Worm (Caenorhabditis elegans) whole organism, young adult: ENCODE data around the gene K08E4.3.
A peak's percentile ranks its signal among the peaks of the same experiment; 100 is the strongest.

Source experiments
- B0336.3 ChIP-seq: fragments of 200-800 bp; sonication (Bioruptor generic); IDR thresholded peaks from 2 replicates; pipeline ENCODE4 v1.3.6; 2022; ENCODE audit warnings: missing genetic modification characterization, missing compliant biosample characterization
- C06A6.2 ChIP-seq: fragments of 200-800 bp; sonication (Bioruptor generic); conservative IDR thresholded peaks from 2 replicates; pipeline ENCODE4 v1.3.6; 2022; ENCODE audit warnings: missing genetic modification characterization, missing compliant biosample characterization
- F39B2.1 ChIP-seq: fragments of 200-800 bp; sonication (Bioruptor generic); IDR thresholded peaks from 2 replicates; pipeline ENCODE4 v1.3.6; 2022; ENCODE audit warnings: missing genetic modification reagents, missing genetic modification characterization, missing compliant biosample characterization
- Y53G8AR.9 ChIP-seq: fragments of 200-800 bp; sonication (Bioruptor generic); conservative IDR thresholded peaks from 2 replicates; pipeline ENCODE4 v1.3.6; 2022; ENCODE audit warnings: missing genetic modification reagents, missing genetic modification characterization, missing compliant biosample characterization
- Y67H2A.10 ChIP-seq: fragments of 200-800 bp; sonication (Bioruptor generic); conservative IDR thresholded peaks from 2 replicates; pipeline ENCODE4 v1.3.6; 2022; ENCODE audit warnings: missing genetic modification reagents, missing genetic modification characterization, missing compliant biosample characterization
- akir-1 ChIP-seq: fragments of 200-800 bp; sonication (Bioruptor generic); optimal IDR thresholded peaks from 2 replicates; lab custom pipeline; 2018; ENCODE audit warnings: mild to moderate bottlenecking, missing genetic modification characterization, moderate library complexity, missing compliant biosample characterization
- ama-1 ChIP-seq, 3 experiments: fragments of 150-350 bp in 1 of 3; sonication (generic microtip) in 2 of 3; optimal IDR thresholded peaks; 2 replicates each; lab custom pipeline; 2014 to 2018; ENCODE audit warnings: missing biosample characterization in 2 of 3, missing genetic modification characterization in 2 of 3, missing genetic modification reagents in 2 of 3
- attf-5 ChIP-seq: fragments of 200-800 bp; sonication (Bioruptor generic); optimal IDR thresholded peaks from 2 replicates; lab custom pipeline; 2018; ENCODE audit warnings: mild to moderate bottlenecking, missing genetic modification characterization, missing compliant biosample characterization
- ceh-100 ChIP-seq: fragments of 200-800 bp; sonication (Bioruptor generic); IDR thresholded peaks from 2 replicates; pipeline ENCODE4 v1.3.6; 2022; ENCODE audit warnings: missing genetic modification reagents, missing genetic modification characterization, missing compliant biosample characterization
- ceh-79 ChIP-seq: sonication (generic microtip); optimal IDR thresholded peaks from 2 replicates; lab custom pipeline; 2017; ENCODE audit warnings: mild to moderate bottlenecking, missing genetic modification characterization, missing compliant biosample characterization
- die-1 ChIP-seq: sonication (generic microtip); optimal IDR thresholded peaks from 2 replicates; lab custom pipeline; 2016; ENCODE audit warnings: missing genotype, mild to moderate bottlenecking, missing genetic modification characterization, missing compliant biosample characterization
- dox-1 ChIP-seq: fragments of 200-800 bp; sonication (Bioruptor generic); IDR thresholded peaks from 2 replicates; pipeline ENCODE4 v1.3.6; 2022; ENCODE audit warnings: missing genetic modification reagents, missing genetic modification characterization, missing compliant biosample characterization
- dpl-1 ChIP-seq: fragments of 150-350 bp; optimal IDR thresholded peaks from 2 replicates; lab custom pipeline; 2014; ENCODE audit warnings: missing biosample characterization, missing genetic modification reagents, missing genetic modification characterization
- egl-44 ChIP-seq: fragments of 200-800 bp; sonication (Bioruptor generic); IDR thresholded peaks from 2 replicates; pipeline ENCODE4 v1.3.6; 2022; ENCODE audit warnings: missing genetic modification reagents, missing genetic modification characterization, missing compliant biosample characterization
- ekl-4 ChIP-seq: fragments of 200-800 bp; sonication (Bioruptor generic); IDR thresholded peaks from 2 replicates; pipeline ENCODE4 v1.3.6; 2022; ENCODE audit warnings: missing genetic modification reagents, missing genetic modification characterization, missing compliant biosample characterization
- gei-17 ChIP-seq: fragments of 200-800 bp; sonication (Bioruptor generic); optimal IDR thresholded peaks from 2 replicates; lab custom pipeline; 2018; ENCODE audit warnings: mild to moderate bottlenecking, missing genetic modification characterization, missing compliant biosample characterization
- hmg-20 ChIP-seq: fragments of 200-800 bp; sonication (Bioruptor generic); IDR thresholded peaks from 2 replicates; pipeline ENCODE4 v1.3.6; 2022; ENCODE audit warnings: missing genetic modification reagents, missing genetic modification characterization, missing compliant biosample characterization
- hrde-1 ChIP-seq: sonication (generic microtip); optimal IDR thresholded peaks from 2 replicates; lab custom pipeline; 2016; ENCODE audit warnings: missing genetic modification characterization, mild to moderate bottlenecking, missing compliant biosample characterization, moderate library complexity, missing genotype, missing genetic modification reagents, borderline replicate concordance
- hsf-1 ChIP-seq: fragments of 200-800 bp; sonication (Bioruptor generic); IDR thresholded peaks from 2 replicates; pipeline ENCODE4 v1.3.6; 2022; ENCODE audit warnings: missing genetic modification reagents, missing genetic modification characterization, missing compliant biosample characterization
- let-526 ChIP-seq: fragments of 200-800 bp; sonication (Bioruptor generic); IDR thresholded peaks from 2 replicates; pipeline ENCODE4 v1.3.6; 2022; ENCODE audit warnings: missing genetic modification reagents, missing genetic modification characterization, missing compliant biosample characterization
- let-607 ChIP-seq, 2 experiments: fragments of 200-800 bp in 1 of 2; sonication (Bioruptor generic) in 1 of 2; sonication (generic microtip) in 1 of 2; optimal IDR thresholded peaks; 2 replicates each; lab custom pipeline; 2016 to 2018; ENCODE audit warnings: mild to moderate bottlenecking in 2 of 2, missing compliant biosample characterization in 2 of 2, missing genetic modification characterization in 2 of 2, moderate library complexity in 2 of 2, missing genotype in 1 of 2
- lsy-27 ChIP-seq: sonication (generic microtip); optimal IDR thresholded peaks from 2 replicates; lab custom pipeline; 2017; ENCODE audit warnings: missing genetic modification characterization, mild to moderate bottlenecking, missing compliant biosample characterization, antibody characterized with exemption, missing genotype, borderline replicate concordance; ENCODE audit not compliant: insufficient read depth
- madf-3 ChIP-seq: fragments of 200-800 bp; sonication (Bioruptor generic); IDR thresholded peaks from 2 replicates; pipeline ENCODE4 v1.3.6; 2022; ENCODE audit warnings: missing genetic modification reagents, missing genetic modification characterization, missing compliant biosample characterization
- madf-6 ChIP-seq: fragments of 200-800 bp; sonication (Bioruptor generic); IDR thresholded peaks from 2 replicates; pipeline ENCODE4 v1.3.6; 2022; ENCODE audit warnings: missing genetic modification reagents, missing genetic modification characterization, missing compliant biosample characterization
- mes-4 ChIP-seq: sonication (generic microtip); optimal IDR thresholded peaks from 2 replicates; lab custom pipeline; 2016; ENCODE audit warnings: missing genotype, missing genetic modification characterization, missing compliant biosample characterization
- nhr-27 ChIP-seq: fragments of 200-800 bp; sonication (Bioruptor generic); optimal IDR thresholded peaks from 2 replicates; lab custom pipeline; 2018; ENCODE audit warnings: mild to moderate bottlenecking, missing genetic modification characterization, moderate library complexity, missing compliant biosample characterization
- nhr-80 ChIP-seq: sonication (generic microtip); optimal IDR thresholded peaks from 2 replicates; lab custom pipeline; 2016; ENCODE audit warnings: missing genetic modification characterization, missing compliant biosample characterization
- nhr-90 ChIP-seq: sonication (generic microtip); optimal IDR thresholded peaks from 2 replicates; lab custom pipeline; 2016; ENCODE audit warnings: missing genotype, mild to moderate bottlenecking, missing genetic modification characterization, missing compliant biosample characterization
- pha-4 ChIP-seq: fragments of 150-350 bp; sonication (generic microtip); optimal IDR thresholded peaks from 2 replicates; lab custom pipeline; 2014; ENCODE audit warnings: missing biosample characterization, missing genetic modification reagents, missing genetic modification characterization
- repo-1 ChIP-seq: sonication (generic microtip); optimal IDR thresholded peaks from 2 replicates; lab custom pipeline; 2017; ENCODE audit warnings: mild to moderate bottlenecking, missing genetic modification characterization, missing compliant biosample characterization
- sdz-38 ChIP-seq: sonication (generic microtip); optimal IDR thresholded peaks from 2 replicates; lab custom pipeline; 2016; ENCODE audit warnings: missing genotype, missing genetic modification characterization, missing compliant biosample characterization
- sea-2 ChIP-seq: fragments of 200-800 bp; sonication (Bioruptor generic); IDR thresholded peaks from 2 replicates; pipeline ENCODE4 v1.3.6; 2022; ENCODE audit warnings: missing genetic modification characterization, missing compliant biosample characterization
- snpc-3.4 ChIP-seq: sonication (generic microtip); optimal IDR thresholded peaks from 2 replicates; lab custom pipeline; 2017; ENCODE audit warnings: missing genetic modification characterization, mild to moderate bottlenecking, missing compliant biosample characterization, antibody characterized with exemption, moderate library complexity, missing genotype, missing genetic modification reagents
- snpc-4 ChIP-seq, 5 experiments: fragments of 150-350 bp in 1 of 5; sonication (generic microtip) in 4 of 5; optimal IDR thresholded peaks; 2 replicates each; lab custom pipeline; 2014 to 2018; ENCODE audit warnings: missing genetic modification characterization in 5 of 5, missing biosample characterization in 3 of 5, antibody characterized with exemption in 2 of 5, mild to moderate bottlenecking in 2 of 5, missing compliant biosample characterization in 2 of 5, missing genotype in 2 of 5, moderate library complexity in 2 of 5, missing genetic modification reagents in 1 of 5
- somi-1 ChIP-seq: fragments of 200-800 bp; sonication (Bioruptor generic); optimal IDR thresholded peaks from 2 replicates; lab custom pipeline; 2018; ENCODE audit warnings: mild to moderate bottlenecking, missing genetic modification characterization, missing compliant biosample characterization
- tbx-9 ChIP-seq: sonication (generic microtip); optimal IDR thresholded peaks from 2 replicates; lab custom pipeline; 2016; ENCODE audit warnings: borderline replicate concordance, missing genetic modification characterization, inconsistent platforms, missing compliant biosample characterization
- unc-130 ChIP-seq: sonication (generic microtip); optimal IDR thresholded peaks from 2 replicates; lab custom pipeline; 2016; ENCODE audit warnings: missing genetic modification reagents, missing genetic modification characterization, missing compliant biosample characterization
- unc-62 ChIP-seq: fragments of 150-350 bp; optimal IDR thresholded peaks from 2 replicates; lab custom pipeline; 2014; ENCODE audit warnings: missing biosample characterization, missing genetic modification reagents, missing genetic modification characterization
- xnd-1 ChIP-seq: sonication (generic microtip); optimal IDR thresholded peaks from 2 replicates; lab custom pipeline; 2016; ENCODE audit warnings: missing genotype, missing genetic modification reagents, missing genetic modification characterization, missing compliant biosample characterization
- ztf-18 ChIP-seq: sonication (generic microtip); optimal IDR thresholded peaks from 2 replicates; lab custom pipeline; 2016; ENCODE audit warnings: missing genotype, mild to moderate bottlenecking, missing genetic modification characterization, missing compliant biosample characterization
- ztf-6 ChIP-seq: fragments of 200-800 bp; sonication (Bioruptor generic); IDR thresholded peaks from 2 replicates; pipeline ENCODE4 v1.3.6; 2022; ENCODE audit warnings: missing genetic modification reagents, missing genetic modification characterization, missing compliant biosample characterization

K08E4.3 gene

DNA sequence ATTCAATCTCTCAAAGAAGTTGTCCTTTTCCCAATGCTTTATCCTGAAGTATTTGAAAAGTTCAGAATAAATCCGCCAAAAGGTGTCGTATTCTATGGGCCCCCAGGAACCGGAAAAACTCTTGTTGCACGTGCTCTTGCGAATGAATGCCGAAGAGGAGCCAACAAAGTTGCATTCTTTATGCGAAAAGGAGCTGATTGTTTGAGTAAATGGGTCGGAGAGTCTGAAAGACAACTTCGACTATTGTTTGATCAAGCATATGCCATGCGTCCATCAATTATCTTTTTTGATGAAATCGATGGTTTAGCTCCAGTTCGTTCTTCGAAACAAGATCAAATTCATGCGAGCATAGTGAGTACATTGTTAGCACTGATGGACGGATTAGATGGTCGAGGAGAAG is 23.3 kb downstream of the K08E4.3 start (continued):
- TF ChIP-seq mes-4 (tag; lab: Kevin White, UChicago): no peak

DNA sequence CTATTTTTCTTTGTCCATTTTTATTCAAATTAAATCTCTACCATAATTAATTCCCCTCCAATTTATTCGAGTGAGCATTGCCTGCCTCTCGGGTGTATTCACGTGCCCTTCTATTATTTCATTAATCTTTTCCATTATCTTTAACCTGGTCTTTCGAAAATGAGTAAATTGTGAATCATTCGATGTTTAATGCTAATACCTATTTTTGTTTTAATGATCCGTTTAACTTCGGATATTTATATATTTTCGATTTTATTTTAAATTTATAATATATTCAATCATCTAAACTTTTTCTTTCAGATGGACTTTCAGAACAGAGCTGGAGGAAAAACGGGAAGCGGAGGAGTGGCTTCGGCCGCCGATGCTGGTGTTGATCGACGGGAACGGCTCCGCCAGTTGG is 26.6 kb downstream of the K08E4.3 start, which contains the start of gene repo-1:
repo-1 (plus strand) TSS at position 301 of the 400 bp plus-strand sequence.
- no peak for TF ChIP-seq madf-3
- no peak for TF ChIP-seq dpl-1 (GFP tag; lab: Kevin White, UChicago)
- TF ChIP-seq unc-62 (GFP tag; lab: Kevin White, UChicago): no peak
- 0 out of 2 replicates have a peak, but pooled peaks have one; percentile 27 for TF ChIP-seq Y53G8AR.9 (GFP tag; lab: Robert Waterston, UW)

DNA sequence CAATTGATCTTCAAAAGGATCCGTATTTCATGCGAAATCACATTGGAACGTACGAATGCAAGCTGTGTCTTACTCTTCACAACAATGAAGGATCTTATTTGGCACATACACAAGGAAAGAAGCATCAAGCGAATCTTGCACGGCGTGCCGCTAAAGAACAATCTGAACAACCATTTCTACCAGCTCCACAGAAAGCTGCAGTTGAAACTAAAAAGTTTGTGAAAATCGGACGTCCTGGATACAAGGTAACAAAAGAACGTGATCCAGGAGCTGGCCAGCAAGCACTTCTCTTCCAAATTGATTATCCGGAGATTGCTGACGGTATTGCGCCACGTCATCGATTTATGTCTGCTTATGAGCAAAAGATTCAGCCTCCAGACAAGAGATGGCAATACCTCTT is 27.0 kb downstream of the K08E4.3 start:
- TF ChIP-seq dox-1 (GFP tag; lab: Robert Waterston, UW): peak; percentile 20; the same call in 1 of the 2 replicates
- no peak for TF ChIP-seq nhr-80 (tag; lab: Kevin White, UChicago)
- no peak for TF ChIP-seq ekl-4
- TF ChIP-seq egl-44: no peak
- no peak for TF ChIP-seq nhr-27 (tag; lab: Kevin White, UChicago)
- TF ChIP-seq hrde-1: peak; percentile 65
- TF ChIP-seq, all 124 proteins: peak for 2

DNA sequence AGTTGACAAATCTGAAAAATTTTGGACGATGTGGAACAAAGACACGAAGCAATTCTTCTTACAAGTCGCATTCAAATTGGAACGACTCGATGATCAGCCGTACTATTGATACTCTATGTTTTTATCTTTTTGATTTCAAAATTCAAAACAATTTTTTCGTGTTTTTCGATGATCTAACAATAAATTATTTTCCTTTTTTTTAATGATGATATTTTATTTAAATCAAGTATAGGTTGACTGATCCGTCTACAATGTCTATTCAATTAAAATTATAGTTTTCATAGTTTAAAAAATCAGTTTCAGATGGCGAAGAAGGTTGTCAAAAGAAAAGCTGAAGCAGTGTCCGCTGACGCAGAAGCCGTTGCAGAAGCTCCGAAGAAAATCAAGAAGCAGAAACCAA is 27.6 kb downstream of the K08E4.3 start, which contains the start of gene rbm-34:
rbm-34 (plus strand) TSS at position 301 of the 400 bp plus-strand sequence.
- TF ChIP-seq die-1 (no peak), ztf-6 (no peak), snpc-3.4 (no peak), F39B2.1 (GFP tag; lab: Robert Waterston, UW) (no peak), egl-44 (no peak), sea-2 (GFP tag; lab: Robert Waterston, UW) (no peak), xnd-1 (tag; lab: Kevin White, UChicago) (no peak), sdz-38 (tag; lab: Kevin White, UChicago) (no peak), madf-3 (no peak), ceh-79 (tag; lab: Kevin White, UChicago) (no peak), ceh-100 (GFP tag; lab: Robert Waterston, UW) (no peak), ztf-18 (tag; lab: Kevin White, UChicago) (no peak), repo-1 (no peak), let-526 (GFP tag; lab: Robert Waterston, UW) (no peak)
- TF ChIP-seq, all 124 proteins: peak for 0

DNA sequence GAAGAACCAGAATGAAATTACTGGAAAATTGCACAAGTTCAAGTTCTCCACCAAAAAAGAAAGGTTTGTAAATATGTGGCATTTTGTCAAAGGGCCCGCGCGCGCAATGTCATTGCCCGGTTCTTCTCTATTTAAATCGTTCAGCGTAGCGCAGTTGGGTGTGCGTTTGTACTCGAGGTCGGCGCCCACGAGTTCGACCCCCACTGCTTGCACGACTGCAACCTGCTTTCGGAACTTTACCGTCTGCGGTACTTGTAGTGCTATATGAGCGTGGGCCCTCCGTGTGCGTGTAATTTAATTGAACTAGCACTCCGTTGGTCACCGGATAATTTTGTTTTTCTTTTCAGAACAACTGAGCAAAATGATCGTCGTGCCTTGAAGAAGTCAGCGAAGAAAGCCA is 29.0 kb downstream of the K08E4.3 start:
- TF ChIP-seq unc-130: peak; percentile 66
- peak; percentile 81 for TF ChIP-seq attf-5 (GFP tag; lab: Kevin White, UChicago)
- TF ChIP-seq madf-6: peak; percentile 74
- TF ChIP-seq snpc-4 (GFP tag; optimal IDR thresholded peaks at IDR 0.05; lab: Kevin White, UChicago): peak; percentile 77
- peak; percentile 60 to 81 (median 75) for TF ChIP-seq snpc-4 (tag; optimal IDR thresholded peaks at IDR 0.05; lab: Kevin White, UChicago)
- TF ChIP-seq B0336.3 (GFP tag; lab: Robert Waterston, UW): peak; percentile 76
- TF ChIP-seq lsy-27 (tag; lab: Kevin White, UChicago): peak; percentile 63
- TF ChIP-seq tbx-9 (tag; lab: Kevin White, UChicago): peak; percentile 72
- TF ChIP-seq pha-4 (tag; lab: Kevin White, UChicago): no peak
- no peak for TF ChIP-seq F39B2.1 (GFP tag; lab: Robert Waterston, UW)
- no peak for TF ChIP-seq ama-1 (optimal IDR thresholded peaks at IDR 0.05; lab: Kevin White, UChicago)
- peak in 1 of 2 experiments; percentile 75 for TF ChIP-seq ama-1 (GFP tag; optimal IDR thresholded peaks at IDR 0.05; lab: Kevin White, UChicago)
- TF ChIP-seq somi-1 (GFP tag; lab: Kevin White, UChicago): peak; percentile 69
- TF ChIP-seq Y53G8AR.9 (GFP tag; lab: Robert Waterston, UW): peak; percentile 68; the same call in 1 of the 2 replicates
- peak; percentile 49; the same call in 1 of the 2 replicates for TF ChIP-seq C06A6.2 (GFP tag; lab: Robert Waterston, UW)
- TF ChIP-seq hsf-1 (GFP tag; lab: Robert Waterston, UW): peak; percentile 51; the same call in 1 of the 2 replicates
- no peak for TF ChIP-seq akir-1 (GFP tag; lab: Kevin White, UChicago)
- TF ChIP-seq nhr-90 (tag; lab: Kevin White, UChicago): peak; percentile 94
- peak; percentile 63 to 65 for TF ChIP-seq let-607 (tag; optimal IDR thresholded peaks at IDR 0.05; lab: Kevin White, UChicago)
- peak; percentile 9 for TF ChIP-seq gei-17 (GFP tag; lab: Kevin White, UChicago)
- TF ChIP-seq hmg-20: 0 out of 2 replicates have a peak, but pooled peaks have one; percentile 59
- 0 out of 2 replicates have a peak, but pooled peaks have one; percentile 33 for TF ChIP-seq Y67H2A.10 (GFP tag; lab: Robert Waterston, UW)
